Fruit fly (Drosophila melanogaster): ENCODE measurements around the gene CG34338.

The CG34338 gene

dm6 chrX:7736593-7736992, 31.9 kb upstream of the CG34338 start, which contains the start of gene Tom40:
Gene Tom40 (plus strand): TSS chrX:7736893.
- no peak for TF ChIP-seq Pif1B (GFP tag; optimal IDR thresholded peaks at IDR 0.05)
- no peak for TF ChIP-seq CG17806 (tag; optimal IDR thresholded peaks at IDR 0.05)
- TF ChIP-seq CG13204 (GFP tag; optimal IDR thresholded peaks at IDR 0.05): no peak
- TF ChIP-seq CG12605 (GFP tag; IDR thresholded peaks at IDR 0.05): no peak
- no peak for TF ChIP-seq CG10348 (GFP tag; IDR thresholded peaks at IDR 0.05)
- no peak for TF ChIP-seq rn (GFP tag; IDR thresholded peaks at IDR 0.05)
- no peak for TF ChIP-seq CG8159 (tag; optimal IDR thresholded peaks at IDR 0.05)
- TF ChIP-seq Snoo (tag; optimal IDR thresholded peaks at IDR 0.05): no peak
- no peak for TF ChIP-seq CG14655 (GFP tag; optimal IDR thresholded peaks at IDR 0.05)
- no peak for TF ChIP-seq CG15710 (tag; optimal IDR thresholded peaks at IDR 0.05)
- no peak for TF ChIP-seq fd96Ca (GFP tag; IDR thresholded peaks at IDR 0.05)

- TF ChIP-seq CG34367 (tag; optimal IDR thresholded peaks at IDR 0.05) (no peak), Pif1A (GFP tag; optimal IDR thresholded peaks at IDR 0.05) (no peak), CG17806 (tag; optimal IDR thresholded peaks at IDR 0.05) (no peak), CG10348 (GFP tag; IDR thresholded peaks at IDR 0.05) (no peak), rn (GFP tag; IDR thresholded peaks at IDR 0.05) (no peak), CG15710 (tag; optimal IDR thresholded peaks at IDR 0.05) (no peak), gl (tag; optimal IDR thresholded peaks at IDR 0.05) (no peak), D1 (tag; optimal IDR thresholded peaks at IDR 0.05) (no peak), CG4496 (GFP tag; IDR thresholded peaks at IDR 0.05) (no peak), Pif1B (GFP tag; optimal IDR thresholded peaks at IDR 0.05) (no peak), CG32121 (GFP tag; IDR thresholded peaks at IDR 0.05) (no peak), fd96Ca (GFP tag; IDR thresholded peaks at IDR 0.05) (no peak)
Observed at dm6 chrX:7737156-7737771, 31.3 kb upstream of the CG34338 start.

- TF ChIP-seq gl (tag; optimal IDR thresholded peaks at IDR 0.05): no peak
- no peak for TF ChIP-seq fd96Ca (GFP tag; IDR thresholded peaks at IDR 0.05)
- TF ChIP-seq CG32121 (GFP tag; IDR thresholded peaks at IDR 0.05): no peak
- no peak for TF ChIP-seq CG15710 (tag; optimal IDR thresholded peaks at IDR 0.05)
- TF ChIP-seq CG10348 (GFP tag; IDR thresholded peaks at IDR 0.05): no peak
- TF ChIP-seq Snoo (tag; optimal IDR thresholded peaks at IDR 0.05): no peak
- no peak for TF ChIP-seq Pif1B (GFP tag; optimal IDR thresholded peaks at IDR 0.05)
- TF ChIP-seq Ets98B (GFP tag; IDR thresholded peaks at IDR 0.05): no peak
- TF ChIP-seq Pif1A (GFP tag; optimal IDR thresholded peaks at IDR 0.05): no peak
Observed at dm6 chrX:7744036-7744435, 24.5 kb upstream of the CG34338 start.

dm6 chrX:7746342-7746741, 22.2 kb upstream of the CG34338 start:
- no peak for TF ChIP-seq CG8159 (tag; optimal IDR thresholded peaks at IDR 0.05)
- TF ChIP-seq Pif1B (GFP tag; optimal IDR thresholded peaks at IDR 0.05): no peak
- TF ChIP-seq CG17806 (tag; optimal IDR thresholded peaks at IDR 0.05): no peak
- no peak for TF ChIP-seq CG13204 (GFP tag; optimal IDR thresholded peaks at IDR 0.05)
- no peak for TF ChIP-seq CG8301 (tag; optimal IDR thresholded peaks at IDR 0.05)
- TF ChIP-seq CG15710 (tag; optimal IDR thresholded peaks at IDR 0.05): no peak
- TF ChIP-seq Pif1A (GFP tag; optimal IDR thresholded peaks at IDR 0.05): no peak
- TF ChIP-seq CG10348 (GFP tag; IDR thresholded peaks at IDR 0.05): no peak
- no peak for TF ChIP-seq gl (tag; optimal IDR thresholded peaks at IDR 0.05)
- no peak for TF ChIP-seq D1 (tag; optimal IDR thresholded peaks at IDR 0.05)
- TF ChIP-seq CG32121 (GFP tag; IDR thresholded peaks at IDR 0.05): no peak
- TF ChIP-seq CG9948 (tag; optimal IDR thresholded peaks at IDR 0.05): no peak

- no peak for TF ChIP-seq CG14655 (GFP tag; optimal IDR thresholded peaks at IDR 0.05)
- no peak for TF ChIP-seq Ets98B (GFP tag; IDR thresholded peaks at IDR 0.05)
- TF ChIP-seq CG8301 (tag; optimal IDR thresholded peaks at IDR 0.05): no peak
- no peak for TF ChIP-seq Snoo (tag; optimal IDR thresholded peaks at IDR 0.05)
- no peak for TF ChIP-seq CG4496 (GFP tag; IDR thresholded peaks at IDR 0.05)
- TF ChIP-seq fd96Ca (GFP tag; IDR thresholded peaks at IDR 0.05): no peak
- TF ChIP-seq CG12605 (GFP tag; IDR thresholded peaks at IDR 0.05): no peak
- TF ChIP-seq CG34367 (tag; optimal IDR thresholded peaks at IDR 0.05): no peak
- TF ChIP-seq CG17806 (tag; optimal IDR thresholded peaks at IDR 0.05): no peak
- TF ChIP-seq Pif1B (GFP tag; optimal IDR thresholded peaks at IDR 0.05): no peak
- TF ChIP-seq CG32121 (GFP tag; IDR thresholded peaks at IDR 0.05): no peak
- no peak for TF ChIP-seq CG9948 (tag; optimal IDR thresholded peaks at IDR 0.05)
- TF ChIP-seq CG15710 (tag; optimal IDR thresholded peaks at IDR 0.05): no peak
- no peak for TF ChIP-seq gl (tag; optimal IDR thresholded peaks at IDR 0.05)
- no peak for TF ChIP-seq Pif1A (GFP tag; optimal IDR thresholded peaks at IDR 0.05)
- TF ChIP-seq rn (GFP tag; IDR thresholded peaks at IDR 0.05): no peak
- TF ChIP-seq CG13204 (GFP tag; optimal IDR thresholded peaks at IDR 0.05): no peak
- no peak for TF ChIP-seq CG8159 (tag; optimal IDR thresholded peaks at IDR 0.05)
Observed at dm6 chrX:7764682-7765081, 3.9 kb upstream of the CG34338 start, which contains the start of gene Ir7a. Gene Ir7a (plus strand): TSS chrX:7764982.

- TF ChIP-seq CG17806 (tag; optimal IDR thresholded peaks at IDR 0.05): no peak
- no peak for TF ChIP-seq Pif1A (GFP tag; optimal IDR thresholded peaks at IDR 0.05)
- no peak for TF ChIP-seq rn (GFP tag; IDR thresholded peaks at IDR 0.05)
- TF ChIP-seq Snoo (tag; optimal IDR thresholded peaks at IDR 0.05): no peak
- no peak for TF ChIP-seq Pif1B (GFP tag; optimal IDR thresholded peaks at IDR 0.05)
- no peak for TF ChIP-seq D1 (tag; optimal IDR thresholded peaks at IDR 0.05)
- TF ChIP-seq EcR (GFP tag; optimal IDR thresholded peaks at IDR 0.05): no peak
- TF ChIP-seq CG4496 (GFP tag; IDR thresholded peaks at IDR 0.05): no peak
- no peak for TF ChIP-seq CG15710 (tag; optimal IDR thresholded peaks at IDR 0.05)
- TF ChIP-seq CG8159 (tag; optimal IDR thresholded peaks at IDR 0.05): no peak
- no peak for TF ChIP-seq gl (tag; optimal IDR thresholded peaks at IDR 0.05)
- no peak for TF ChIP-seq CG32121 (GFP tag; IDR thresholded peaks at IDR 0.05)
- no peak for TF ChIP-seq CG34367 (tag; optimal IDR thresholded peaks at IDR 0.05)
- no peak for TF ChIP-seq CG10348 (GFP tag; IDR thresholded peaks at IDR 0.05)
- no peak for TF ChIP-seq fd96Ca (GFP tag; IDR thresholded peaks at IDR 0.05)
- no peak for TF ChIP-seq Ets98B (GFP tag; IDR thresholded peaks at IDR 0.05)
- TF ChIP-seq CG14655 (GFP tag; optimal IDR thresholded peaks at IDR 0.05): no peak
Observed at dm6 chrX:7777905-7778304, 9.4 kb downstream of the CG34338 start, which contains the start of gene CG32718. Gene CG32718 (plus strand): TSS chrX:7778205.

Data from whole organism, pupa.